Fruit fly (Drosophila melanogaster) whole organism, embryonic: Measurements from ENCODE around the gene feo.

Experiments
- Antp ChIP-seq: fragments of 200-800 bp; sonication (Bioruptor generic); optimal IDR thresholded peaks from 3 replicates; lab custom pipeline; 2016; ENCODE audit warnings: missing biosample characterization, missing genetic modification characterization
- CG12391 ChIP-seq: fragments of 200-800 bp; sonication (Bioruptor generic); optimal IDR thresholded peaks from 3 replicates; lab custom pipeline; 2018; ENCODE audit warnings: missing biosample characterization, mild to moderate bottlenecking, missing genetic modification characterization, moderate library complexity
- CG12659 ChIP-seq: fragments of 200-800 bp; sonication (Bioruptor generic); optimal IDR thresholded peaks from 3 replicates; lab custom pipeline; 2017; ENCODE audit warnings: mild to moderate bottlenecking, missing biosample characterization, missing genetic modification reagents, missing genetic modification characterization
- CG13287 ChIP-seq: fragments of 200-800 bp; sonication (Bioruptor generic); IDR thresholded peaks from 2 replicates; pipeline ENCODE4 v1.3.6; 2022; ENCODE audit warnings: missing biosample characterization, missing genetic modification characterization; ENCODE audit not compliant: partially characterized antibody
- CG13424 ChIP-seq: fragments of 200-800 bp; sonication (Bioruptor generic); optimal IDR thresholded peaks from 2 replicates; lab custom pipeline; 2019; ENCODE audit warnings: missing biosample characterization, mild to moderate bottlenecking, missing genetic modification characterization, moderate library complexity
- CG13775 ChIP-seq: fragments of 200-800 bp; sonication (Bioruptor generic); optimal IDR thresholded peaks from 3 replicates; lab custom pipeline; 2017; ENCODE audit warnings: missing biosample characterization, mild to moderate bottlenecking, missing genetic modification characterization
- CG14710 ChIP-seq: fragments of 200-800 bp; sonication (Bioruptor generic); optimal IDR thresholded peaks from 3 replicates; lab custom pipeline; 2019; ENCODE audit warnings: missing biosample characterization, mild to moderate bottlenecking, missing genetic modification characterization, moderate library complexity
- CG14860 ChIP-seq: fragments of 200-800 bp; sonication (Bioruptor generic); IDR thresholded peaks from 3 replicates; pipeline ENCODE4 v1.3.6; 2022; ENCODE audit warnings: missing biosample characterization, missing genetic modification characterization; ENCODE audit not compliant: partially characterized antibody
- CG18262 ChIP-seq: fragments of 200-800 bp; optimal IDR thresholded peaks from 3 replicates; lab custom pipeline; 2019; ENCODE audit warnings: missing biosample characterization, mild to moderate bottlenecking, missing genetic modification characterization, moderate library complexity
- CG2120 ChIP-seq: fragments of 200-800 bp; sonication (Bioruptor generic); optimal IDR thresholded peaks from 3 replicates; lab custom pipeline; 2016; ENCODE audit warnings: missing biosample characterization, missing genetic modification characterization
- CG2712 ChIP-seq: fragments of 200-800 bp; optimal IDR thresholded peaks from 3 replicates; lab custom pipeline; 2019; ENCODE audit warnings: missing biosample characterization, mild to moderate bottlenecking, missing genetic modification characterization, moderate library complexity
- CG30403 ChIP-seq: fragments of 200-800 bp; sonication (Bioruptor generic); optimal IDR thresholded peaks from 3 replicates; lab custom pipeline; 2016; ENCODE audit warnings: missing biosample characterization, missing genetic modification characterization
- CG33557 ChIP-seq: fragments of 200-800 bp; sonication (Bioruptor generic); optimal IDR thresholded peaks from 2 replicates; lab custom pipeline; 2019; ENCODE audit warnings: missing biosample characterization, mild to moderate bottlenecking, missing genetic modification characterization, moderate library complexity
- CG34422 ChIP-seq: fragments of 200-800 bp; sonication (Bioruptor generic); IDR thresholded peaks from 3 replicates; pipeline ENCODE4 v1.3.6; 2022; ENCODE audit warnings: missing biosample characterization, missing genetic modification characterization
- CG3847 ChIP-seq: fragments of 200-800 bp; sonication (Bioruptor generic); IDR thresholded peaks from 2 replicates; pipeline ENCODE4 v1.3.6; 2022; ENCODE audit warnings: missing biosample characterization, missing genetic modification characterization
- CG4707 ChIP-seq: fragments of 200-800 bp; sonication (Bioruptor generic); optimal IDR thresholded peaks from 2 replicates; lab custom pipeline; 2018; ENCODE audit warnings: missing biosample characterization, mild to moderate bottlenecking, missing genetic modification characterization, moderate library complexity
- CG6689 ChIP-seq: fragments of 200-800 bp; sonication (Bioruptor generic); IDR thresholded peaks from 2 replicates; pipeline ENCODE4 v1.3.6; 2022; ENCODE audit warnings: missing biosample characterization, missing genetic modification characterization
- CG8388 ChIP-seq: fragments of 200-800 bp; sonication (Bioruptor generic); optimal IDR thresholded peaks from 2 replicates; lab custom pipeline; 2019; ENCODE audit warnings: missing biosample characterization, mild to moderate bottlenecking, missing genetic modification characterization, moderate library complexity
- CG9215 ChIP-seq: fragments of 200-800 bp; sonication (Bioruptor generic); IDR thresholded peaks from 2 replicates; pipeline ENCODE4 v1.3.6; 2022; ENCODE audit warnings: missing biosample characterization, missing genetic modification characterization
- CG9437 ChIP-seq: fragments of 200-800 bp; sonication (Bioruptor generic); optimal IDR thresholded peaks from 2 replicates; lab custom pipeline; 2018; ENCODE audit warnings: missing biosample characterization, mild to moderate bottlenecking, missing genetic modification characterization
- CG9797 ChIP-seq: fragments of 200-800 bp; sonication (Bioruptor generic); optimal IDR thresholded peaks from 3 replicates; lab custom pipeline; 2018; ENCODE audit warnings: missing biosample characterization, mild to moderate bottlenecking, missing genetic modification characterization
- Dek ChIP-seq: fragments of 200-800 bp; sonication (Bioruptor generic); optimal IDR thresholded peaks from 3 replicates; lab custom pipeline; 2019; ENCODE audit warnings: missing biosample characterization, mild to moderate bottlenecking, missing genetic modification characterization, moderate library complexity
- Ets97D ChIP-seq: fragments of 200-800 bp; sonication (Bioruptor generic); optimal IDR thresholded peaks from 3 replicates; lab custom pipeline; 2016; ENCODE audit warnings: missing biosample characterization, missing genetic modification characterization
- Fer3 ChIP-seq: fragments of 200-800 bp; sonication (Bioruptor generic); optimal IDR thresholded peaks from 2 replicates; lab custom pipeline; 2018; ENCODE audit warnings: missing biosample characterization, mild to moderate bottlenecking, missing genetic modification characterization, moderate library complexity
- Max ChIP-seq: fragments of 200-800 bp; sonication (Bioruptor generic); optimal IDR thresholded peaks from 2 replicates; lab custom pipeline; 2016; ENCODE audit warnings: missing biosample characterization, mild to moderate bottlenecking, missing genetic modification characterization
- Meics ChIP-seq: fragments of 200-800 bp; sonication (Bioruptor generic); optimal IDR thresholded peaks from 2 replicates; lab custom pipeline; 2017; ENCODE audit warnings: missing biosample characterization, mild to moderate bottlenecking, missing genetic modification characterization
- Mes4 ChIP-seq: fragments of 200-800 bp; sonication (Bioruptor generic); optimal IDR thresholded peaks from 2 replicates; lab custom pipeline; 2016; ENCODE audit warnings: missing biosample characterization, missing genetic modification characterization
- Sin3A ChIP-seq: fragments of >200 bp; optimal IDR thresholded peaks from 2 replicates; lab custom pipeline; 2018
- amos ChIP-seq: fragments of 200-800 bp; sonication (Bioruptor generic); IDR thresholded peaks from 2 replicates; pipeline ENCODE4 v1.3.6; 2022; ENCODE audit warnings: missing biosample characterization, missing genetic modification characterization; ENCODE audit not compliant: partially characterized antibody
- bcd ChIP-seq: fragments of 200-800 bp; sonication (Bioruptor generic); optimal IDR thresholded peaks from 2 replicates; lab custom pipeline; 2017; ENCODE audit warnings: missing biosample characterization, mild to moderate bottlenecking, missing genetic modification characterization
- cg ChIP-seq: fragments of 200-800 bp; sonication (Bioruptor generic); optimal IDR thresholded peaks from 3 replicates; lab custom pipeline; 2019; ENCODE audit warnings: missing biosample characterization, mild to moderate bottlenecking, missing genetic modification characterization, moderate library complexity
- dpn ChIP-seq, 2 experiments: fragments of 200-800 bp; sonication (Bioruptor generic); optimal IDR thresholded peaks; 3 replicates each; lab custom pipeline; 2016; ENCODE audit warnings: missing biosample characterization in 2 of 2, missing genetic modification characterization in 2 of 2
- gcm ChIP-seq: fragments of 200-800 bp; sonication (Bioruptor generic); optimal IDR thresholded peaks from 2 replicates; lab custom pipeline; 2019; ENCODE audit warnings: missing biosample characterization, mild to moderate bottlenecking, missing genetic modification characterization, moderate library complexity
- gem ChIP-seq: fragments of 200-800 bp; sonication (Bioruptor generic); optimal IDR thresholded peaks from 2 replicates; lab custom pipeline; 2019; ENCODE audit warnings: missing biosample characterization, mild to moderate bottlenecking, missing genetic modification characterization, moderate library complexity
- ind ChIP-seq: fragments of 200-800 bp; sonication (Bioruptor generic); optimal IDR thresholded peaks from 3 replicates; lab custom pipeline; 2016; ENCODE audit warnings: missing biosample characterization, missing genetic modification characterization
- lola ChIP-seq, 3 experiments: fragments of >200 bp in 2 of 3; fragments of 200-800 bp in 1 of 3; sonication (Bioruptor generic) in 1 of 3; optimal IDR thresholded peaks; 2 replicates each; lab custom pipeline; 2017 to 2019; ENCODE audit warnings: missing biosample characterization in 3 of 3, missing genetic modification characterization in 3 of 3, mild to moderate bottlenecking in 1 of 3, moderate library complexity in 1 of 3
- mam ChIP-seq: fragments of 200-800 bp; sonication (Bioruptor generic); optimal IDR thresholded peaks from 3 replicates; lab custom pipeline; 2016; ENCODE audit warnings: missing biosample characterization, missing genetic modification characterization
- phol ChIP-seq: fragments of 200-800 bp; sonication (Bioruptor generic); optimal IDR thresholded peaks from 3 replicates; lab custom pipeline; 2018; ENCODE audit warnings: missing biosample characterization, mild to moderate bottlenecking, missing genetic modification characterization, moderate library complexity
- prd ChIP-seq, 3 experiments: fragments of >200 bp in 2 of 3; fragments of 200-800 bp in 1 of 3; sonication (Bioruptor generic) in 1 of 3; optimal IDR thresholded peaks in 2 of 3; IDR thresholded peaks in 1 of 3; 2 replicates in 2 of 3; 3 replicates in 1 of 3; pipeline versions ENCODE4 v1.3.6 to Lab custom; 2017 to 2022; ENCODE audit warnings: missing biosample characterization in 1 of 3, missing genetic modification characterization in 1 of 3
- ranshi ChIP-seq: fragments of 200-800 bp; sonication (Bioruptor generic); IDR thresholded peaks from 2 replicates; pipeline ENCODE4 v1.3.6; 2022; ENCODE audit warnings: missing biosample characterization, missing genetic modification characterization
- shn ChIP-seq: fragments of 200-800 bp; sonication (Bioruptor generic); optimal IDR thresholded peaks from 3 replicates; lab custom pipeline; 2016; ENCODE audit warnings: missing biosample characterization, missing genetic modification characterization
- stwl ChIP-seq: fragments of 200-800 bp; sonication (Bioruptor generic); optimal IDR thresholded peaks from 3 replicates; lab custom pipeline; 2018; ENCODE audit warnings: missing biosample characterization, mild to moderate bottlenecking, missing genetic modification characterization, moderate library complexity
- tll ChIP-seq, 2 experiments: fragments of 200-800 bp in 1 of 2; fragments of >200 bp in 1 of 2; sonication (Bioruptor generic) in 1 of 2; optimal IDR thresholded peaks; 2 replicates each; lab custom pipeline; 2017 to 2019; ENCODE audit warnings: missing biosample characterization in 2 of 2, missing genetic modification characterization in 2 of 2, mild to moderate bottlenecking in 1 of 2, moderate library complexity in 1 of 2
- trem ChIP-seq: fragments of 200-800 bp; optimal IDR thresholded peaks from 3 replicates; lab custom pipeline; 2019; ENCODE audit warnings: missing biosample characterization, mild to moderate bottlenecking, missing genetic modification characterization, moderate library complexity
- twi ChIP-seq: fragments of 200-800 bp; optimal IDR thresholded peaks from 2 replicates; lab custom pipeline; 2019; ENCODE audit warnings: missing biosample characterization, mild to moderate bottlenecking, missing genetic modification characterization, moderate library complexity
- unpg ChIP-seq: fragments of 200-800 bp; sonication (Bioruptor generic); optimal IDR thresholded peaks from 3 replicates; lab custom pipeline; 2018; ENCODE audit warnings: missing biosample characterization, mild to moderate bottlenecking, missing genetic modification characterization, moderate library complexity
- z ChIP-seq: fragments of 200-800 bp; sonication (Bioruptor generic); IDR thresholded peaks from 3 replicates; pipeline ENCODE4 v1.3.6; 2022; ENCODE audit warnings: missing biosample characterization, missing genetic modification characterization
- zfh2 ChIP-seq: fragments of 200-800 bp; sonication (Bioruptor generic); optimal IDR thresholded peaks from 2 replicates; lab custom pipeline; 2016; ENCODE audit warnings: missing biosample characterization, missing genetic modification characterization

feo gene

dm6 chrX:10899232-10899631 is 44.6 kb upstream of the feo start, which contains the start of gene CG1582 (continued):
- TF ChIP-seq twi, result peak; percentile 24
- no peak for TF ChIP-seq cg
- peak; percentile 59 for TF ChIP-seq CG14710
- TF ChIP-seq trem (tag; lab: Kevin White, UChicago), result peak; percentile 59
- TF ChIP-seq Mes4 (GFP tag; lab: Kevin White, UChicago), result no peak
- peak; percentile 14 for TF ChIP-seq unpg (GFP tag; lab: Kevin White, UChicago)
- TF ChIP-seq shn, result no peak
- TF ChIP-seq CG12659, result peak; percentile 34
- TF ChIP-seq CG3847 (GFP tag; lab: Robert Waterston, UW), result peak; percentile 57
- TF ChIP-seq CG6689 (GFP tag; lab: Robert Waterston, UW), result peak; percentile 19; the same call in 1 of the 2 replicates
- TF ChIP-seq CG9215 (GFP tag; lab: Robert Waterston, UW), result 0 out of 2 replicates have a peak, but pooled peaks have one; percentile 20
- 0 out of 3 replicates have a peak, but pooled peaks have one; percentile 27 for TF ChIP-seq CG14860 (GFP tag; lab: Robert Waterston, UW)
- no peak for TF ChIP-seq ranshi (GFP tag; lab: Robert Waterston, UW)
- peak; percentile 33 for TF ChIP-seq stwl (tag; lab: Kevin White, UChicago)
- peak; percentile 3 for TF ChIP-seq mam (GFP tag; lab: Kevin White, UChicago)
- no peak for TF ChIP-seq z
- peak; percentile 34; the same call in 1 of the 2 replicates for TF ChIP-seq amos
- TF ChIP-seq zfh2 (GFP tag; lab: Kevin White, UChicago), result no peak
- peak; percentile 76 for TF ChIP-seq phol (tag; lab: Kevin White, UChicago)
- TF ChIP-seq CG8388, result peak; percentile 83
- TF ChIP-seq CG12391 (tag; lab: Kevin White, UChicago), result peak; percentile 53
- no peak for TF ChIP-seq Antp (GFP tag; lab: Kevin White, UChicago)
- TF ChIP-seq gem (tag; lab: Kevin White, UChicago), result peak; percentile 50
- peak; percentile 38 for TF ChIP-seq CG30403 (GFP tag; lab: Kevin White, UChicago)
- TF ChIP-seq CG2712, result peak; percentile 42
- peak in 1 of 2 experiments; percentile 23 for TF ChIP-seq dpn (GFP tag; optimal IDR thresholded peaks at IDR 0.05; lab: Kevin White, UChicago)
- peak; percentile 1 for TF ChIP-seq ind (GFP tag; lab: Kevin White, UChicago)
- peak; percentile 24 for TF ChIP-seq bcd (GFP tag; lab: Kevin White, UChicago)
- peak; percentile 37 for TF ChIP-seq Sin3A
- peak; percentile 14 for TF ChIP-seq gcm (GFP tag; lab: Kevin White, UChicago)
- TF ChIP-seq lola (GFP tag; optimal IDR thresholded peaks at IDR 0.05; lab: Kevin White, UChicago), result peak in 1 of 3 experiments; percentile 30
- TF ChIP-seq CG9437, result peak; percentile 44
- no peak for TF ChIP-seq Meics (GFP tag; lab: Kevin White, UChicago)
- TF ChIP-seq CG2120 (GFP tag; lab: Kevin White, UChicago), result peak; percentile 27
- TF ChIP-seq Fer3, result peak; percentile 1
- TF ChIP-seq CG13424, result peak; percentile 40
- peak; percentile 4 for TF ChIP-seq Ets97D (GFP tag; lab: Kevin White, UChicago)
- peak; percentile 5 for TF ChIP-seq Max (GFP tag; lab: Kevin White, UChicago)
- peak; percentile 20 for TF ChIP-seq CG18262 (tag; lab: Kevin White, UChicago)
- TF ChIP-seq CG34422, result 0 out of 3 replicates have a peak, but pooled peaks have one; percentile 35
- TF ChIP-seq CG13287 (GFP tag; lab: Robert Waterston, UW), result peak; percentile 43; the same call in 1 of the 2 replicates
- TF ChIP-seq tll (GFP tag; optimal IDR thresholded peaks at IDR 0.05; lab: Kevin White, UChicago), result peak; percentile 22 to 45
- no peak for TF ChIP-seq prd (optimal IDR thresholded peaks at IDR 0.05; lab: Kevin White, UChicago)
- TF ChIP-seq prd (GFP tag; IDR thresholded peaks at IDR 0.05; lab: Robert Waterston, UW), result 0 out of 3 replicates have a peak, but pooled peaks have one; percentile 25
- peak; percentile 24 for TF ChIP-seq CG33557
- no peak for TF ChIP-seq CG4707 (GFP tag; lab: Kevin White, UChicago)
- TF ChIP-seq CG13775 (GFP tag; lab: Kevin White, UChicago), result peak; percentile 32
- TF ChIP-seq Dek (tag; lab: Kevin White, UChicago), result peak; percentile 47
- TF ChIP-seq CG9797, result peak; percentile 79
